Worm (Caenorhabditis elegans) whole organism, mixed stage, embryonic: Measurements from ENCODE around the gene H03E18.2.

Source experiments
- M03D4.4 ChIP-seq: sonication (generic microtip); optimal IDR thresholded peaks from 2 replicates; lab custom pipeline; 2017; ENCODE audit warnings: mild to moderate bottlenecking, missing genetic modification characterization, missing compliant biosample characterization
- bed-3 ChIP-seq: fragments of 200-800 bp; sonication (Bioruptor generic); optimal IDR thresholded peaks from 3 replicates; lab custom pipeline; 2018; ENCODE audit warnings: mild to moderate bottlenecking, missing genetic modification characterization, moderate library complexity, missing compliant biosample characterization
- blmp-1 ChIP-seq: fragments of 150-350 bp; optimal IDR thresholded peaks from 2 replicates; lab custom pipeline; 2014; ENCODE audit warnings: missing biosample characterization, missing genetic modification characterization
- ceh-39 ChIP-seq: fragments of 150-350 bp; optimal IDR thresholded peaks from 2 replicates; lab custom pipeline; 2014; ENCODE audit warnings: missing biosample characterization, missing genetic modification characterization
- ceh-43 ChIP-seq: fragments of 200-800 bp; sonication (Bioruptor generic); optimal IDR thresholded peaks from 2 replicates; lab custom pipeline; 2018; ENCODE audit warnings: mild to moderate bottlenecking, missing genetic modification characterization, moderate library complexity, missing compliant biosample characterization
- ceh-83 ChIP-seq: fragments of 200-800 bp; sonication (Bioruptor generic); optimal IDR thresholded peaks from 2 replicates; lab custom pipeline; 2018; ENCODE audit warnings: mild to moderate bottlenecking, missing genetic modification characterization, missing compliant biosample characterization
- ces-1 ChIP-seq: fragments of 150-350 bp; optimal IDR thresholded peaks from 2 replicates; lab custom pipeline; 2014; ENCODE audit warnings: missing biosample characterization, missing genetic modification reagents, missing genetic modification characterization
- cnd-1 ChIP-seq: fragments of 200-800 bp; sonication (Bioruptor generic); optimal IDR thresholded peaks from 2 replicates; lab custom pipeline; 2018; ENCODE audit warnings: mild to moderate bottlenecking, missing genetic modification characterization, missing compliant biosample characterization
- drap-1 ChIP-seq: fragments of 200-800 bp; sonication (Bioruptor generic); optimal IDR thresholded peaks from 3 replicates; lab custom pipeline; 2018; ENCODE audit warnings: mild to moderate bottlenecking, missing genetic modification characterization, missing compliant biosample characterization
- elt-1 ChIP-seq: sonication (generic microtip); optimal IDR thresholded peaks from 2 replicates; lab custom pipeline; 2017; ENCODE audit warnings: missing genetic modification characterization, mild to moderate bottlenecking, missing compliant biosample characterization, antibody characterized with exemption, moderate library complexity, borderline replicate concordance; ENCODE audit not compliant: insufficient read depth
- elt-3 ChIP-seq: fragments of 150-350 bp; optimal IDR thresholded peaks from 2 replicates; lab custom pipeline; 2014; ENCODE audit warnings: missing biosample characterization, missing genetic modification characterization
- flh-1 ChIP-seq: fragments of 200-800 bp; sonication (Bioruptor generic); optimal IDR thresholded peaks from 2 replicates; lab custom pipeline; 2018; ENCODE audit warnings: mild to moderate bottlenecking, missing genetic modification characterization, moderate library complexity, missing compliant biosample characterization
- ham-2 ChIP-seq: fragments of 200-800 bp; sonication (Bioruptor generic); optimal IDR thresholded peaks from 2 replicates; lab custom pipeline; 2018; ENCODE audit warnings: mild to moderate bottlenecking, missing genetic modification characterization, missing compliant biosample characterization
- hlh-1 ChIP-seq: fragments of 150-350 bp; optimal IDR thresholded peaks from 2 replicates; lab custom pipeline; 2014; ENCODE audit warnings: missing biosample characterization, missing genetic modification reagents, missing genetic modification characterization
- lin-32 ChIP-seq: fragments of 200-800 bp; sonication (Bioruptor generic); optimal IDR thresholded peaks from 2 replicates; lab custom pipeline; 2018; ENCODE audit warnings: mild to moderate bottlenecking, missing genetic modification characterization, missing compliant biosample characterization
- mab-5 ChIP-seq: fragments of 150-350 bp; optimal IDR thresholded peaks from 2 replicates; lab custom pipeline; 2014; ENCODE audit warnings: missing biosample characterization, missing genetic modification characterization
- mep-1 ChIP-seq: fragments of 150-350 bp; optimal IDR thresholded peaks from 2 replicates; lab custom pipeline; 2017; ENCODE audit warnings: missing biosample characterization, missing genetic modification reagents, missing genetic modification characterization, inconsistent platforms
- mls-2 ChIP-seq: sonication (generic microtip); optimal IDR thresholded peaks from 2 replicates; lab custom pipeline; 2016; ENCODE audit warnings: mild to moderate bottlenecking, missing genetic modification characterization, moderate library complexity, missing compliant biosample characterization
- nhr-12 ChIP-seq: fragments of 150-350 bp; optimal IDR thresholded peaks from 2 replicates; lab custom pipeline; 2014; ENCODE audit warnings: missing biosample characterization, missing genetic modification characterization
- nhr-2 ChIP-seq: fragments of 150-350 bp; optimal IDR thresholded peaks from 2 replicates; lab custom pipeline; 2014; ENCODE audit warnings: missing biosample characterization, missing genetic modification characterization
- nhr-237 ChIP-seq: fragments of 150-350 bp; optimal IDR thresholded peaks from 2 replicates; lab custom pipeline; 2014; ENCODE audit warnings: missing biosample characterization, missing genetic modification characterization
- nhr-28 ChIP-seq: fragments of 150-350 bp; optimal IDR thresholded peaks from 2 replicates; lab custom pipeline; 2014; ENCODE audit warnings: missing biosample characterization, missing genetic modification characterization
- nhr-76 ChIP-seq: sonication (generic microtip); optimal IDR thresholded peaks from 2 replicates; lab custom pipeline; 2017; ENCODE audit warnings: missing biosample characterization, missing genetic modification characterization
- pha-4 ChIP-seq: fragments of 150-350 bp; optimal IDR thresholded peaks from 2 replicates; lab custom pipeline; 2018; ENCODE audit warnings: missing biosample characterization, missing genetic modification reagents, missing genetic modification characterization
- sem-2 ChIP-seq: fragments of 200-800 bp; sonication (Bioruptor generic); optimal IDR thresholded peaks from 2 replicates; lab custom pipeline; 2018; ENCODE audit warnings: mild to moderate bottlenecking, missing genetic modification characterization, missing compliant biosample characterization
- snpc-4 ChIP-seq: fragments of 150-350 bp; optimal IDR thresholded peaks from 2 replicates; lab custom pipeline; 2014; ENCODE audit warnings: missing biosample characterization, missing genetic modification characterization
- unc-120 ChIP-seq: sonication (generic microtip); optimal IDR thresholded peaks from 2 replicates; lab custom pipeline; 2017; ENCODE audit warnings: missing genetic modification characterization, missing compliant biosample characterization; ENCODE audit not compliant: poor library complexity, severe bottlenecking
- unc-39 ChIP-seq: fragments of 150-350 bp; optimal IDR thresholded peaks from 2 replicates; lab custom pipeline; 2014; ENCODE audit warnings: missing biosample characterization, missing genetic modification characterization
- unc-62 ChIP-seq: fragments of 150-350 bp; optimal IDR thresholded peaks from 2 replicates; lab custom pipeline; 2014; ENCODE audit warnings: missing biosample characterization, missing genetic modification reagents, missing genetic modification characterization
- zip-8 ChIP-seq: fragments of 150-350 bp; optimal IDR thresholded peaks from 2 replicates; lab custom pipeline; 2014; ENCODE audit warnings: missing biosample characterization, missing genetic modification characterization
- ztf-11 ChIP-seq: fragments of 150-350 bp; optimal IDR thresholded peaks from 2 replicates; lab custom pipeline; 2014; ENCODE audit warnings: missing biosample characterization, missing genetic modification characterization

The H03E18.2 gene

DNA sequence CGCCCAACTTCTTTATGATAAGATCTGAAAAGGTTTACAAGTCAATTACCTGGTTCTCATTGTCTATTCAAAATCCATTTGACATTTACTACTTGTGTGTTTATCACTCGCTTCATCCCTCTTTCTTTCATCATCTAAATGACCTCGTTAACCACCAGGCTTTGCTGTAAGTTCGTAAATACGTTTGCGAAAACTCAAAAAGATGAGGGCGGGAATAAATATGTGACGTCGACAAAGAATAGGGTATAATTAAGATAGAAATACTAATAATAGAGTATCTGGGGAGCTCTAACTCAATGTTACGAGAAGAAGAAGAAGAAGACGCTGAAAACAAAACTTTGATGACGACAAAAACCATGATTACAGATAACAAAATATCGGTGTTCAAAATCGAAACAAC, 30.9 kb downstream of the H03E18.2 start:
- TF ChIP-seq ham-2 (GFP tag; lab: Kevin White, UChicago): no peak
- TF ChIP-seq unc-62: no peak
- TF ChIP-seq flh-1 (GFP tag; lab: Kevin White, UChicago): no peak
- TF ChIP-seq ztf-11 (tag; lab: Kevin White, UChicago): no peak

DNA sequence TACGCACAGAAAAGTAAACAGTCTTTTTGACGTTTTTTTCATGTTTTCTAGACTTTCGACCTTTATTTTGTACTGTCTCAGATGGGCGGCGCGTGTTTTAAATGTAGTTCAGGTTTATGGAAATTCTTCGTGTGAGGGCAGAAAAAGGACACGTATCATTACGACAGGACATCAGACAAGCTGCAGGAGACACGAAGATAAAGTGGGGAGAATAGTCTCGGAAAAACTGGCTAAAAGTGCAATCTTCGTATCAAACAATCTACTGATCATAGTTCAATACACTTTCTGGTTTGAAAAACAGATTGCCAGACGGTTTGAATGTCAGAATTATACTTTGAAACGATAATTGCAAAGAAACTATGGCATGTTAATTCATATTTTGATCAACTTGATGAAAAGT, 34.9 kb downstream of the H03E18.2 start:
- TF ChIP-seq elt-3 (tag; lab: Kevin White, UChicago) (no peak), unc-120 (no peak), ceh-39 (no peak), ces-1 (GFP tag; lab: Kevin White, UChicago) (no peak), lin-32 (GFP tag; lab: Kevin White, UChicago) (no peak)
- TF ChIP-seq, all 35 proteins: peak for 0

DNA sequence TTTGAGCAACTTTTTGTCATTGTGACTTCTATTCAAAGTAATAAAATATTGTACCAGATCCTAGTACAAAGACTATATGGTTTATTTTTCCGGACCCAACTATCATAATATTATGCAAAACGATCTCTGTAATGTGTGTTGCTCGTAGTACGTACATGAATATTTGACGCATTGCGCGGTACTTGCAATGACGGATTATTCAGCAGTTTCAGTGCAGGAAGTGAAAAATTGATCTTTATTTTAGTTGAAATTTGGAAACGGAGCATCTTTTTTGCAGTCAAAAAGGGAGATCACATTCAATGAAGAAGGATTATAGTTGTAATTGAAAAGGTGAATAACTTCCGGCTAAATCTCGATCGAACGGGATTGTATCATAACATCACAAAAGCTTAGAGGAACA, 36.4 kb downstream of the H03E18.2 start:
- TF ChIP-seq nhr-28 (tag; lab: Kevin White, UChicago) (no peak), flh-1 (GFP tag; lab: Kevin White, UChicago) (no peak), ztf-11 (tag; lab: Kevin White, UChicago) (no peak), unc-62 (no peak), zip-8 (no peak), ceh-83 (GFP tag; lab: Kevin White, UChicago) (no peak), nhr-76 (tag; lab: Kevin White, UChicago) (no peak), mab-5 (tag; lab: Kevin White, UChicago) (no peak), nhr-2 (tag; lab: Kevin White, UChicago) (no peak), cnd-1 (tag; lab: Kevin White, UChicago) (no peak), drap-1 (GFP tag; lab: Kevin White, UChicago) (no peak), M03D4.4 (tag; lab: Kevin White, UChicago) (no peak), mls-2 (tag; lab: Kevin White, UChicago) (no peak), ceh-39 (no peak), unc-39 (tag; lab: Kevin White, UChicago) (no peak), elt-3 (tag; lab: Kevin White, UChicago) (no peak), snpc-4 (tag; lab: Kevin White, UChicago) (no peak), nhr-12 (tag; lab: Kevin White, UChicago) (no peak)

DNA sequence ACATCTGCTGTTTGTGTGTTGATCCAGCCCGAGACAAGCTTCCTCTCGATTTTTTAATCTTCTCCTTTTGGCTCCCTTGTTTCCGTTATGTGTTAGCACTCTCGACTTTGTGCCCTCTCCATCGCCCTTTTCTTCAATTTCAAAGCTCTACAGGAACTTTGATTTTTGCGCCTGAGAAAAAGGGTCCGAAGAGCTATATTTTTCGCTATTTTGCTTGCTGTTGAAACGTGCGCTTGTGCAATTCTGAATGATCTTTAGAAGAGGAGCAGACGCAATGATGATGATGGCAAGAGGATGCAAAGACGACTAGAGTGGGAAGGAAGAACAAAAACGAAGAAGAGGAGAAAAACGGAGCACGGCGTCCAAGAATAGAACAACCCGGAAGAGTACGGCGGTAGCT, 38.6 kb downstream of the H03E18.2 start:
- TF ChIP-seq bed-3 (GFP tag; lab: Kevin White, UChicago): no peak
- no peak for TF ChIP-seq elt-1 (tag; lab: Kevin White, UChicago)
- no peak for TF ChIP-seq mab-5 (tag; lab: Kevin White, UChicago)
- TF ChIP-seq unc-120: no peak
- no peak for TF ChIP-seq unc-62
- TF ChIP-seq ham-2 (GFP tag; lab: Kevin White, UChicago): no peak
- TF ChIP-seq lin-32 (GFP tag; lab: Kevin White, UChicago): no peak
- no peak for TF ChIP-seq M03D4.4 (tag; lab: Kevin White, UChicago)
- TF ChIP-seq ceh-39: no peak
- no peak for TF ChIP-seq elt-3 (tag; lab: Kevin White, UChicago)
- TF ChIP-seq ceh-43: no peak
- no peak for TF ChIP-seq unc-39 (tag; lab: Kevin White, UChicago)
- no peak for TF ChIP-seq ztf-11 (tag; lab: Kevin White, UChicago)
- TF ChIP-seq nhr-12 (tag; lab: Kevin White, UChicago): no peak
- no peak for TF ChIP-seq sem-2 (GFP tag; lab: Kevin White, UChicago)

DNA sequence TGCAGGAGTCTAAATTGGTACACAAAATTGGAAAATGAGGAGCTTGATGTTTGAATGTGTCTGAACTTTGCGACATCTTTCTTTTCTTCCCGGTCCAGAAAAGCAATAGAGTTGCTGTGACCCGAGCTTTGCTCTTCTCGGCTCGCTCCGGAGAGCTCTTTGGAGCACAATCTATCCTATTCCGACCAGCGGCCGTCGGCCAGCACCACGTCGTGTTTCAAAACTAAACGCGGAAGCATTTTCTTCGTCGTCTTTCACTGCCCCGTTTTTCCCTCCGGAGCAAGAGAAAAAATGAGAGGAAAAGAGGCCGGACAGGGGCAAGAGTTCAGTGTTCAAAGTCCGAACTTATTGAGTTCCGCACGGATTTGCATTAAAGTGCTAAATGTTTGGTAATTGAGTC, 41.3 kb downstream of the H03E18.2 start:
- TF ChIP-seq blmp-1 (tag; lab: Kevin White, UChicago): no peak
- no peak for TF ChIP-seq elt-1 (tag; lab: Kevin White, UChicago)
- TF ChIP-seq M03D4.4 (tag; lab: Kevin White, UChicago): no peak
- no peak for TF ChIP-seq snpc-4 (tag; lab: Kevin White, UChicago)
- no peak for TF ChIP-seq ceh-39
- no peak for TF ChIP-seq nhr-237 (tag; lab: Kevin White, UChicago)
- TF ChIP-seq elt-3 (tag; lab: Kevin White, UChicago): no peak
- no peak for TF ChIP-seq hlh-1
- TF ChIP-seq mep-1 (tag; lab: Kevin White, UChicago): no peak
- no peak for TF ChIP-seq pha-4 (tag; lab: Kevin White, UChicago)
- TF ChIP-seq, all 35 proteins: peak for 0
